Fruit fly (Drosophila melanogaster) whole organism, pupa: Measurements from ENCODE around the gene CG5906.

ENCODE experiments used
- CG15710 ChIP-seq: fragments of 200-800 bp; sonication (Bioruptor generic); optimal IDR thresholded peaks from 2 replicates; lab custom pipeline; 2018; ENCODE audit warnings: missing biosample characterization, mild to moderate bottlenecking, missing genetic modification characterization, moderate library complexity
- CG4496 ChIP-seq: fragments of 200-800 bp; sonication (Bioruptor generic); IDR thresholded peaks from 3 replicates; pipeline ENCODE4 v1.3.6; 2022; ENCODE audit warnings: missing biosample characterization, missing genetic modification characterization
- CG8159 ChIP-seq: fragments of 200-800 bp; sonication (Bioruptor generic); optimal IDR thresholded peaks from 3 replicates; lab custom pipeline; 2018; ENCODE audit warnings: missing biosample characterization, mild to moderate bottlenecking, missing genetic modification characterization, moderate library complexity
- D1 ChIP-seq: fragments of 200-800 bp; sonication (Bioruptor generic); optimal IDR thresholded peaks from 2 replicates; lab custom pipeline; 2018; ENCODE audit warnings: missing biosample characterization, mild to moderate bottlenecking, missing genetic modification characterization, moderate library complexity
- Pif1A ChIP-seq: fragments of 200-800 bp; sonication (Bioruptor generic); optimal IDR thresholded peaks from 3 replicates; lab custom pipeline; 2016; ENCODE audit warnings: missing biosample characterization, missing genetic modification characterization
- Pif1B ChIP-seq: fragments of 200-800 bp; sonication (Bioruptor generic); optimal IDR thresholded peaks from 3 replicates; lab custom pipeline; 2016; ENCODE audit warnings: missing biosample characterization, missing genetic modification characterization
- gl ChIP-seq: fragments of 200-800 bp; sonication (Bioruptor generic); optimal IDR thresholded peaks from 2 replicates; lab custom pipeline; 2018; ENCODE audit warnings: missing biosample characterization, mild to moderate bottlenecking, missing genetic modification characterization

DNA sequence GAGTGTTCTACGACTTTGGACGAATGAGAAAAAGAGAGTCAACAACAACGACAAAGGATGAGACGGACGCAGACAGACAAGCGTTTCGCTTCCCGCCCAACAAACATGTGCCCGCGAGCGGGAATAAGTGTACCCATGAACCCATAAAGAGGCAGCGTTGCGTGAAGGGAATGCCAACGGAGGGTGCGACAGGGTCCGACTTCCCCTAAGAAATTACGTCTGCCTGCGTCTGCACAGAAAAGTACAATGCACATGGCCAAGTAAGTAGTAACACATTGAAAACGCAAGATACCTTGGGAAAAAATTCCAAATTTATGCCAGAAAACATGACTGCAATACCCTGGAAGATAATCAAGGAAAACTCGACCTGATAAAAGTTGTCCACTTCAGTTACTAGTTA is 39.9 kb downstream of the CG5906 start:
- TF ChIP-seq D1 (tag; lab: Kevin White, UChicago) (no peak), CG8159 (tag; lab: Kevin White, UChicago) (no peak), CG15710 (no peak), CG4496 (no peak), gl (tag; lab: Kevin White, UChicago) (no peak), Pif1B (GFP tag; lab: Kevin White, UChicago) (no peak), Pif1A (GFP tag; lab: Kevin White, UChicago) (no peak)
